Worm (Caenorhabditis elegans) whole organism, L2 larva: ENCODE results near the gene nhr-163.

Source experiments
- C34F6.9 ChIP-seq: fragments of 150-350 bp; optimal IDR thresholded peaks from 2 replicates; lab custom pipeline; 2014; ENCODE audit warnings: missing biosample characterization, missing genetic modification characterization
- Y55F3AM.14 ChIP-seq: fragments of 200-800 bp; sonication (Bioruptor generic); optimal IDR thresholded peaks from 2 replicates; lab custom pipeline; 2018; ENCODE audit warnings: mild to moderate bottlenecking, missing genetic modification characterization, missing compliant biosample characterization
- alr-1 ChIP-seq: fragments of 150-350 bp; optimal IDR thresholded peaks from 2 replicates; lab custom pipeline; 2014; ENCODE audit warnings: missing biosample characterization, missing genetic modification characterization
- aly-2 ChIP-seq: fragments of 150-350 bp; optimal IDR thresholded peaks from 2 replicates; lab custom pipeline; 2014; ENCODE audit warnings: missing biosample characterization, missing genetic modification characterization
- ceh-82 ChIP-seq: fragments of 150-350 bp; optimal IDR thresholded peaks from 2 replicates; lab custom pipeline; 2014; ENCODE audit warnings: missing biosample characterization, missing genetic modification characterization
- dmd-4 ChIP-seq: sonication (generic microtip); optimal IDR thresholded peaks from 2 replicates; lab custom pipeline; 2017; ENCODE audit warnings: missing biosample characterization, missing genetic modification characterization
- egl-27 ChIP-seq: sonication (generic microtip); optimal IDR thresholded peaks from 3 replicates; lab custom pipeline; 2017; ENCODE audit warnings: missing biosample characterization, missing genetic modification reagents, missing genetic modification characterization
- elt-1 ChIP-seq: fragments of 150-350 bp; optimal IDR thresholded peaks from 2 replicates; lab custom pipeline; 2014; ENCODE audit warnings: missing biosample characterization, missing genetic modification characterization
- elt-3 ChIP-seq: sonication (generic microtip); optimal IDR thresholded peaks from 2 replicates; lab custom pipeline; 2017; ENCODE audit warnings: missing biosample characterization, missing genetic modification characterization
- fos-1 ChIP-seq: fragments of 150-350 bp; optimal IDR thresholded peaks from 2 replicates; lab custom pipeline; 2014; ENCODE audit warnings: missing biosample characterization, missing genetic modification characterization
- gmeb-1 ChIP-seq: fragments of 150-350 bp; optimal IDR thresholded peaks from 2 replicates; lab custom pipeline; 2014; ENCODE audit warnings: missing biosample characterization, missing genetic modification characterization
- lin-11 ChIP-seq: fragments of 150-350 bp; sonication (generic microtip); optimal IDR thresholded peaks from 2 replicates; lab custom pipeline; 2014; ENCODE audit warnings: missing biosample characterization, missing genetic modification characterization, inconsistent platforms, mixed read lengths
- lin-13 ChIP-seq: fragments of 150-350 bp; optimal IDR thresholded peaks from 2 replicates; lab custom pipeline; 2014; ENCODE audit warnings: missing biosample characterization, missing genetic modification reagents, missing genetic modification characterization
- mab-5 ChIP-seq: fragments of 150-350 bp; optimal IDR thresholded peaks from 2 replicates; lab custom pipeline; 2014; ENCODE audit warnings: missing biosample characterization, missing genetic modification characterization
- mbf-1 ChIP-seq: sonication (generic microtip); optimal IDR thresholded peaks from 2 replicates; lab custom pipeline; 2017; ENCODE audit warnings: missing biosample characterization, missing genetic modification characterization
- mdl-1 ChIP-seq, 2 experiments: fragments of 150-350 bp in 1 of 2; sonication (generic microtip) in 1 of 2; optimal IDR thresholded peaks; 2 replicates each; lab custom pipeline; 2017; ENCODE audit warnings: missing biosample characterization in 2 of 2, missing genetic modification characterization in 2 of 2
- nhr-12 ChIP-seq: fragments of 150-350 bp; optimal IDR thresholded peaks from 2 replicates; lab custom pipeline; 2014; ENCODE audit warnings: missing biosample characterization, missing genetic modification characterization
- nhr-21 ChIP-seq: fragments of 150-350 bp; optimal IDR thresholded peaks from 2 replicates; lab custom pipeline; 2014; ENCODE audit warnings: missing biosample characterization, missing genetic modification characterization
- nhr-23 ChIP-seq: fragments of 150-350 bp; optimal IDR thresholded peaks from 2 replicates; lab custom pipeline; 2014; ENCODE audit warnings: missing biosample characterization, missing genetic modification reagents, missing genetic modification characterization
- nhr-237 ChIP-seq: fragments of 150-350 bp; optimal IDR thresholded peaks from 2 replicates; lab custom pipeline; 2014; ENCODE audit warnings: missing biosample characterization, missing genetic modification characterization
- nhr-25 ChIP-seq: fragments of 150-350 bp; sonication (generic microtip); optimal IDR thresholded peaks from 3 replicates; lab custom pipeline; 2014; ENCODE audit warnings: missing biosample characterization, missing genetic modification characterization
- nhr-6 ChIP-seq: fragments of 150-350 bp; optimal IDR thresholded peaks from 2 replicates; lab custom pipeline; 2014; ENCODE audit warnings: missing biosample characterization, missing genetic modification characterization
- nhr-77 ChIP-seq: fragments of 150-350 bp; optimal IDR thresholded peaks from 2 replicates; lab custom pipeline; 2014; ENCODE audit warnings: missing biosample characterization, missing genetic modification characterization
- peb-1 ChIP-seq: fragments of 150-350 bp; optimal IDR thresholded peaks from 2 replicates; lab custom pipeline; 2014; ENCODE audit warnings: missing biosample characterization, missing genetic modification characterization
- skn-1 ChIP-seq: sonication (generic microtip); optimal IDR thresholded peaks from 2 replicates; lab custom pipeline; 2017; ENCODE audit warnings: missing biosample characterization, missing genetic modification characterization
- sma-3 ChIP-seq: sonication (generic microtip); optimal IDR thresholded peaks from 2 replicates; lab custom pipeline; 2016; ENCODE audit warnings: missing genetic modification reagents, missing genetic modification characterization, missing compliant biosample characterization
- sma-9 ChIP-seq, 2 experiments: fragments of 150-350 bp in 1 of 2; sonication (generic microtip) in 1 of 2; optimal IDR thresholded peaks; 2 replicates each; lab custom pipeline; 2014 to 2016; ENCODE audit warnings: missing genetic modification characterization in 2 of 2, mild to moderate bottlenecking in 1 of 2, missing biosample characterization in 1 of 2, missing compliant biosample characterization in 1 of 2, missing genetic modification reagents in 1 of 2, moderate library complexity in 1 of 2
- snpc-4 ChIP-seq: fragments of 150-350 bp; optimal IDR thresholded peaks from 2 replicates; lab custom pipeline; 2014; ENCODE audit warnings: missing biosample characterization, missing genetic modification characterization
- unc-39 ChIP-seq: fragments of 150-350 bp; optimal IDR thresholded peaks from 2 replicates; lab custom pipeline; 2014; ENCODE audit warnings: missing biosample characterization, missing genetic modification characterization
- unc-55 ChIP-seq: fragments of 150-350 bp; sonication (generic microtip); optimal IDR thresholded peaks from 3 replicates; lab custom pipeline; 2014; ENCODE audit warnings: missing biosample characterization, missing genetic modification reagents, missing genetic modification characterization
- zag-1 ChIP-seq: fragments of 150-350 bp; optimal IDR thresholded peaks from 2 replicates; lab custom pipeline; 2014; ENCODE audit warnings: missing biosample characterization, missing genetic modification characterization
- ztf-11 ChIP-seq: sonication (generic microtip); optimal IDR thresholded peaks from 2 replicates; lab custom pipeline; 2017; ENCODE audit warnings: missing biosample characterization, missing genetic modification characterization
- ztf-4 ChIP-seq: fragments of 150-350 bp; optimal IDR thresholded peaks from 2 replicates; lab custom pipeline; 2014; ENCODE audit warnings: missing biosample characterization, missing genetic modification characterization

The nhr-163 gene

DNA sequence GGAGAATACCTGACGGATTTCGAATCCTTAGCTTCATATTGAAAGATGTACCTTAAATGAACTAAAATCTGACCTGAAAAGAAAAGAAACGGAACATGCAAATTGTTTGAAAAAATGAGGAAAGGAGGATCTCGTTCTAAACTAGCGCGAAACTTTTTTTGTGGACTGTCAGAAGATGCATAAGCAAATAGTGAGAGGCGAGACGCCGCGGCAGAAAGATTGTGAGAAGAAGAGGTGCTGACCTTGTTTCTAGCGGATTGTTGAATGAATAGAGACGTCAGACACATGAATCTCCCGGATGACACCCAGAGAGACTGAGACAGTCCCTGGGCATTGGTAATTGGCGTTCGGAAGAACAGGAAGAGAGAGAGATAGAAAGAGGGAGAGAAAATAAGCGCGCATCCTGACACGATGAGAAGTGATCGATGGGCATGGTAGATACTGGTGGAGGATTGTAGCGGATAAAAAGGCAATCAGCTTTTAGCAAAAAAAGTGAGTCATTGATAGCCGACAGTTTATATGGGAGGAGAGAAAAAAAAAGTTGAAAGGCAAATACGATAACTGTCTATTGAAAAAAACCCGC is 15.8 kb downstream of the nhr-163 start, which contains the start of gene ptr-15:
Gene ptr-15 (minus strand): TSS at position 51 of the 583 bp plus-strand sequence.
- TF ChIP-seq fos-1 (tag; lab: Kevin White, UChicago) = peak; percentile 10
- TF ChIP-seq peb-1 (tag; lab: Kevin White, UChicago) = peak; percentile 30
- no peak for TF ChIP-seq aly-2 (tag; lab: Kevin White, UChicago)
- no peak for TF ChIP-seq nhr-12 (tag; lab: Kevin White, UChicago)
- no peak for TF ChIP-seq alr-1 (tag; lab: Kevin White, UChicago)
- no peak for TF ChIP-seq lin-11 (tag; lab: Kevin White, UChicago)
- peak; percentile 24 for TF ChIP-seq nhr-21

DNA sequence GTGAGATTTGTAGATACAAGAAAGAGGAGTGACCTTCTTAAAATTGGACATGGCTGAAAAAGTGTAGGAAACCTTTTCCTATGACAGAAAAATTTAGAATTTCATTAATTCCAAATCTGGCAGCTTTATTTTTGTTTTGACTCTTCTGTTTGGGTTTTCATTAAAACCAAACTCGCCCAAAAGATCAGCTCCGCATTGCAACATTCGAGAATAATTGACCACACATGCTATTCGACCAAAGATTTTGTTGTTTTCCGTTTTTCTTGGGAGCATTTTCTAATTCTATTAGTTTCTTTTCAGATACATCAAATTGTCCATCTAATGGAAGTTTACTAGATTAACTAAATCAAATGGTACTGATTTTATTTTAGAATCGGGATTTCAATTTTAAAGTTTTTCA is 29.6 kb downstream of the nhr-163 start, which contains the start of gene mec-1:
Gene mec-1 (plus strand): TSS at position 301 of the 400 bp plus-strand sequence.
- TF ChIP-seq egl-27 (tag; lab: Kevin White, UChicago) = no peak
- TF ChIP-seq gmeb-1 (tag; lab: Kevin White, UChicago) = no peak
- no peak for TF ChIP-seq dmd-4 (tag; lab: Kevin White, UChicago)
- TF ChIP-seq ztf-11 (tag; lab: Kevin White, UChicago) = no peak
- TF ChIP-seq nhr-21 = no peak
- TF ChIP-seq nhr-23 (tag; lab: Kevin White, UChicago) = no peak
- TF ChIP-seq sma-9 (GFP tag; optimal IDR thresholded peaks at IDR 0.05; lab: Kevin White, UChicago) = no peak
- TF ChIP-seq sma-9 (tag; optimal IDR thresholded peaks at IDR 0.05; lab: Kevin White, UChicago) = no peak
- no peak for TF ChIP-seq lin-11 (tag; lab: Kevin White, UChicago)
- no peak for TF ChIP-seq nhr-237 (tag; lab: Kevin White, UChicago)

DNA sequence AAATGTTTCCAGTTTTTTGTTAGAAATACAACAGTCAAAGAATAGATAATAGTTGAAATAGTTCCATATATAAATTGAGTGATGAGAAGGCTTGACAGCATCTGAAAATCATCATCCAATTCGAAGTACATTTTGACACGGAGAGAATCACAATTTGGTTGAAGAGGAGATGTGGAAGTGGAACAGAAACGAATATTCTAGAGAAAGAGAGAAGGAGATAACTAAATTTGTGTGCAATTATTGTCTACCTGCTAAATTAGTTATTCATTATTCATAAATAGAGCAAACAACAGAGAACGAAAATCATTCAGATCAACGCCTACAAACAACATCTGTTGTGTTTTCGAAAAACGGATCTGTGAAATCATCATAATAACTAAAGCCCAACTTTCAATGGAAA is 32.0 kb downstream of the nhr-163 start, which contains the start of gene srg-31:
Gene srg-31 (minus strand): TSS at position 101 of the 400 bp plus-strand sequence.
- TF ChIP-seq unc-55 (GFP tag; lab: Kevin White, UChicago) = no peak
- no peak for TF ChIP-seq nhr-77 (tag; lab: Kevin White, UChicago)
- TF ChIP-seq zag-1 (tag; lab: Kevin White, UChicago) = no peak
- TF ChIP-seq mbf-1 (tag; lab: Kevin White, UChicago) = no peak
- no peak for TF ChIP-seq alr-1 (tag; lab: Kevin White, UChicago)
- TF ChIP-seq unc-39 (tag; lab: Kevin White, UChicago) = no peak
- TF ChIP-seq elt-1 (tag; lab: Kevin White, UChicago) = no peak
- TF ChIP-seq Y55F3AM.14 = no peak
- TF ChIP-seq nhr-12 (tag; lab: Kevin White, UChicago) = no peak
- no peak for TF ChIP-seq mdl-1 (tag; optimal IDR thresholded peaks at IDR 0.05; lab: Kevin White, UChicago)
- no peak for TF ChIP-seq snpc-4
- no peak for TF ChIP-seq sma-3
- TF ChIP-seq skn-1 (tag; lab: Kevin White, UChicago) = no peak
- TF ChIP-seq nhr-237 (tag; lab: Kevin White, UChicago) = no peak
- no peak for TF ChIP-seq elt-3 (tag; lab: Kevin White, UChicago)
- TF ChIP-seq fos-1 (tag; lab: Kevin White, UChicago) = no peak
- no peak for TF ChIP-seq ztf-4
- no peak for TF ChIP-seq C34F6.9 (tag; lab: Kevin White, UChicago)

DNA sequence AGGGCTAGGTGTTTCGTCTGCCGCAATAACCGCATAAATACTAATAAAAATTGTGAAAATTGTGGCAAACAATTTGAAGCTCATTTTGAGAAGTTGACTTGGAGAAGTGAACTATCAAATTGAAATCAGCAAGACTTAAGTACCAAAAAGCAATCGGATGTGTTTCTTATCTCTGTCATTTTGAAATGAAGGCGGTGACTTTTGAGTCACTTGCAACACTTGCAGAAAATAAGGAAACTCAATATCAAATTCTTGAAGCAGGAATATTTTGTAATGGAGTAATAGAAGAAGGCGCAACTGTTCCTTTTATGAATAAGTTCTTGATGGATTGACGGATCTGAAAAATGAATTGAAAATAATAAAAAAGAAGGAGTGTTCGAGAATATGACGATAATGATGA is 34.5 kb downstream of the nhr-163 start, which contains the start of gene T07H8.11:
Gene T07H8.11 (minus strand): TSS at position 101 of the 400 bp plus-strand sequence.
- TF ChIP-seq aly-2 (tag; lab: Kevin White, UChicago) (no peak), nhr-25 (tag; lab: Kevin White, UChicago) (no peak), elt-1 (tag; lab: Kevin White, UChicago) (no peak), nhr-21 (no peak), nhr-23 (tag; lab: Kevin White, UChicago) (no peak), ztf-11 (tag; lab: Kevin White, UChicago) (no peak), lin-13 (GFP tag; lab: Kevin White, UChicago) (no peak), dmd-4 (tag; lab: Kevin White, UChicago) (no peak), egl-27 (tag; lab: Kevin White, UChicago) (no peak), alr-1 (tag; lab: Kevin White, UChicago) (no peak), mbf-1 (tag; lab: Kevin White, UChicago) (no peak), C34F6.9 (tag; lab: Kevin White, UChicago) (no peak), snpc-4 (no peak), nhr-237 (tag; lab: Kevin White, UChicago) (no peak), ceh-82 (tag; lab: Kevin White, UChicago) (no peak), nhr-6 (tag; lab: Kevin White, UChicago) (no peak), mab-5 (no peak)
